Worm (Caenorhabditis elegans) whole organism, mixed stage, embryonic: ENCODE measurements around the gene K09C4.1.

Source experiments
- blmp-1 ChIP-seq: fragments of 150-350 bp; optimal IDR thresholded peaks from 2 replicates; lab custom pipeline; 2014; ENCODE audit warnings: missing biosample characterization, missing genetic modification characterization
- ces-1 ChIP-seq: fragments of 150-350 bp; optimal IDR thresholded peaks from 2 replicates; lab custom pipeline; 2014; ENCODE audit warnings: missing biosample characterization, missing genetic modification reagents, missing genetic modification characterization
- drap-1 ChIP-seq: fragments of 200-800 bp; sonication (Bioruptor generic); optimal IDR thresholded peaks from 3 replicates; lab custom pipeline; 2018; ENCODE audit warnings: mild to moderate bottlenecking, missing genetic modification characterization, missing compliant biosample characterization
- lin-13 ChIP-seq: fragments of 150-350 bp; optimal IDR thresholded peaks from 2 replicates; lab custom pipeline; 2014; ENCODE audit warnings: missing biosample characterization, missing genetic modification characterization
- lsy-2 ChIP-seq: fragments of 150-350 bp; optimal IDR thresholded peaks from 2 replicates; lab custom pipeline; 2014; ENCODE audit warnings: missing biosample characterization, missing genetic modification characterization
- mep-1 ChIP-seq: fragments of 150-350 bp; optimal IDR thresholded peaks from 2 replicates; lab custom pipeline; 2017; ENCODE audit warnings: missing biosample characterization, missing genetic modification reagents, missing genetic modification characterization, inconsistent platforms
- nhr-237 ChIP-seq: fragments of 150-350 bp; optimal IDR thresholded peaks from 2 replicates; lab custom pipeline; 2014; ENCODE audit warnings: missing biosample characterization, missing genetic modification characterization
- ztf-11 ChIP-seq: fragments of 150-350 bp; optimal IDR thresholded peaks from 2 replicates; lab custom pipeline; 2014; ENCODE audit warnings: missing biosample characterization, missing genetic modification characterization

ce11 chrX:3289183-3289582, 9.5 kb upstream of the K09C4.1 start, which contains the start of gene K09C4.4:
- TF ChIP-seq lsy-2: no peak
- TF ChIP-seq mep-1: no peak
- TF ChIP-seq ztf-11 (tag; lab: Kevin White, UChicago): no peak
- TF ChIP-seq lin-13 (tag; lab: Kevin White, UChicago): no peak
- TF ChIP-seq ces-1 (GFP tag; lab: Kevin White, UChicago): no peak
- no peak for TF ChIP-seq nhr-237 (tag; lab: Kevin White, UChicago)
- no peak for TF ChIP-seq drap-1 (GFP tag; lab: Kevin White, UChicago)
- no peak for TF ChIP-seq blmp-1 (tag; lab: Kevin White, UChicago)
